Worm (Caenorhabditis elegans) whole organism, L3 larva: Measurements from ENCODE around the gene his-1.

Experiments
- R02D3.7 ChIP-seq: fragments of 150-350 bp; optimal IDR thresholded peaks from 2 replicates; lab custom pipeline; 2014; ENCODE audit warnings: missing biosample characterization, missing genetic modification characterization
- ZK546.5 ChIP-seq: sonication (generic microtip); optimal IDR thresholded peaks from 2 replicates; lab custom pipeline; 2017; ENCODE audit warnings: missing biosample characterization, missing genetic modification characterization
- ama-1 ChIP-seq: fragments of 150-350 bp; optimal IDR thresholded peaks from 2 replicates; lab custom pipeline; 2018
- ceh-16 ChIP-seq: sonication (generic microtip); optimal IDR thresholded peaks from 2 replicates; lab custom pipeline; 2017; ENCODE audit warnings: missing biosample characterization, missing genetic modification characterization
- ceh-28 ChIP-seq: fragments of 150-350 bp; optimal IDR thresholded peaks from 2 replicates; lab custom pipeline; 2014; ENCODE audit warnings: missing biosample characterization, missing genetic modification reagents, missing genetic modification characterization
- ceh-82 ChIP-seq: fragments of 150-350 bp; optimal IDR thresholded peaks from 2 replicates; lab custom pipeline; 2014; ENCODE audit warnings: missing biosample characterization, missing genetic modification characterization
- ceh-9 ChIP-seq: sonication (generic microtip); optimal IDR thresholded peaks from 2 replicates; lab custom pipeline; 2018; ENCODE audit warnings: missing biosample characterization, missing genetic modification characterization
- daf-12 ChIP-seq: fragments of 150-350 bp; optimal IDR thresholded peaks from 2 replicates; lab custom pipeline; 2014; ENCODE audit warnings: missing biosample characterization, missing genetic modification reagents, missing genetic modification characterization
- egl-27 ChIP-seq: sonication (generic microtip); optimal IDR thresholded peaks from 4 replicates; lab custom pipeline; 2017; ENCODE audit warnings: missing biosample characterization, missing genetic modification reagents, missing genetic modification characterization
- elt-1 ChIP-seq: fragments of 150-350 bp; optimal IDR thresholded peaks from 2 replicates; lab custom pipeline; 2014; ENCODE audit warnings: missing biosample characterization, missing genetic modification characterization
- elt-2 ChIP-seq: sonication (generic microtip); optimal IDR thresholded peaks from 2 replicates; lab custom pipeline; 2016; ENCODE audit warnings: missing genetic modification reagents, mild to moderate bottlenecking, missing genetic modification characterization, missing compliant biosample characterization
- elt-3 ChIP-seq, 3 experiments: fragments of 150-350 bp in 1 of 3; sonication (generic microtip) in 2 of 3; optimal IDR thresholded peaks; 2 replicates in 2 of 3; 4 replicates in 1 of 3; lab custom pipeline; 2014 to 2017; ENCODE audit warnings: missing biosample characterization in 3 of 3, missing genetic modification characterization in 3 of 3
- fkh-10 ChIP-seq: sonication (generic microtip); optimal IDR thresholded peaks from 2 replicates; lab custom pipeline; 2017; ENCODE audit warnings: missing biosample characterization, missing genetic modification reagents, missing genetic modification characterization
- fkh-2 ChIP-seq: fragments of 150-350 bp; optimal IDR thresholded peaks from 2 replicates; lab custom pipeline; 2014; ENCODE audit warnings: missing biosample characterization, missing genetic modification reagents, missing genetic modification characterization
- fos-1 ChIP-seq: fragments of 150-350 bp; optimal IDR thresholded peaks from 2 replicates; lab custom pipeline; 2014; ENCODE audit warnings: missing biosample characterization, missing genetic modification characterization
- hmg-11 ChIP-seq: sonication (generic microtip); optimal IDR thresholded peaks from 2 replicates; lab custom pipeline; 2016; ENCODE audit warnings: missing genetic modification characterization, missing compliant biosample characterization
- jun-1 ChIP-seq: fragments of 150-350 bp; optimal IDR thresholded peaks from 2 replicates; lab custom pipeline; 2014; ENCODE audit warnings: missing biosample characterization, missing genetic modification reagents, missing genetic modification characterization
- lin-15B ChIP-seq: fragments of 150-350 bp; optimal IDR thresholded peaks from 2 replicates; lab custom pipeline; 2014; ENCODE audit warnings: missing biosample characterization, missing genetic modification characterization
- lin-39 ChIP-seq: fragments of 150-350 bp; optimal IDR thresholded peaks from 2 replicates; lab custom pipeline; 2018; ENCODE audit warnings: missing biosample characterization, missing genetic modification reagents, missing genetic modification characterization
- lsy-12 ChIP-seq: sonication (generic microtip); optimal IDR thresholded peaks from 2 replicates; lab custom pipeline; 2016; ENCODE audit warnings: mild to moderate bottlenecking, missing genetic modification characterization, missing compliant biosample characterization
- nfya-1 ChIP-seq: sonication (generic microtip); optimal IDR thresholded peaks from 2 replicates; lab custom pipeline; 2017; ENCODE audit warnings: missing genetic modification characterization, mild to moderate bottlenecking, missing compliant biosample characterization, antibody characterized with exemption, moderate library complexity; ENCODE audit not compliant: insufficient read depth
- nhr-12 ChIP-seq: fragments of 150-350 bp; optimal IDR thresholded peaks from 2 replicates; lab custom pipeline; 2014; ENCODE audit warnings: missing biosample characterization, missing genetic modification characterization
- nhr-23 ChIP-seq: fragments of 150-350 bp; optimal IDR thresholded peaks from 2 replicates; lab custom pipeline; 2014; ENCODE audit warnings: missing biosample characterization, missing genetic modification reagents, missing genetic modification characterization
- nhr-237 ChIP-seq: fragments of 150-350 bp; optimal IDR thresholded peaks from 2 replicates; lab custom pipeline; 2014; ENCODE audit warnings: missing biosample characterization, missing genetic modification characterization
- nhr-25 ChIP-seq: sonication (generic microtip); optimal IDR thresholded peaks from 2 replicates; lab custom pipeline; 2017; ENCODE audit warnings: missing biosample characterization, missing genetic modification characterization
- nhr-43 ChIP-seq: sonication (generic microtip); optimal IDR thresholded peaks from 2 replicates; lab custom pipeline; 2016; ENCODE audit warnings: mild to moderate bottlenecking, missing genetic modification characterization, missing compliant biosample characterization; ENCODE audit not compliant: poor library complexity, severe bottlenecking
- nhr-76 ChIP-seq: fragments of 150-350 bp; sonication (generic microtip); optimal IDR thresholded peaks from 5 replicates; lab custom pipeline; 2014; ENCODE audit warnings: missing biosample characterization, missing genetic modification characterization
- pha-4 ChIP-seq: fragments of 150-350 bp; optimal IDR thresholded peaks from 2 replicates; lab custom pipeline; 2014; ENCODE audit warnings: missing biosample characterization, missing genetic modification reagents, missing genetic modification characterization
- pqm-1 ChIP-seq: fragments of 150-350 bp; optimal IDR thresholded peaks from 2 replicates; lab custom pipeline; 2017; ENCODE audit warnings: missing biosample characterization, missing genetic modification characterization, inconsistent platforms
- sea-2 ChIP-seq: fragments of 150-350 bp; sonication (generic microtip); optimal IDR thresholded peaks from 4 replicates; lab custom pipeline; 2014; ENCODE audit warnings: missing biosample characterization, missing genetic modification reagents, missing genetic modification characterization
- skn-1 ChIP-seq: fragments of 150-350 bp; optimal IDR thresholded peaks from 2 replicates; lab custom pipeline; 2014; ENCODE audit warnings: missing biosample characterization, missing genetic modification characterization
- snpc-4 ChIP-seq: fragments of 150-350 bp; optimal IDR thresholded peaks from 2 replicates; lab custom pipeline; 2014; ENCODE audit warnings: missing biosample characterization, missing genetic modification characterization
- tbx-2 ChIP-seq: sonication (generic microtip); optimal IDR thresholded peaks from 2 replicates; lab custom pipeline; 2016; ENCODE audit warnings: mild to moderate bottlenecking, missing genetic modification characterization, missing compliant biosample characterization
- unc-39 ChIP-seq: sonication (generic microtip); optimal IDR thresholded peaks from 4 replicates; lab custom pipeline; 2017; ENCODE audit warnings: missing biosample characterization, missing genetic modification characterization
- unc-62 ChIP-seq: fragments of 150-350 bp; sonication (generic microtip); optimal IDR thresholded peaks from 4 replicates; lab custom pipeline; 2014; ENCODE audit warnings: missing biosample characterization, missing genetic modification reagents, missing genetic modification characterization
- zag-1 ChIP-seq: fragments of 150-350 bp; optimal IDR thresholded peaks from 2 replicates; lab custom pipeline; 2014; ENCODE audit warnings: missing biosample characterization, missing genetic modification characterization
- ztf-11 ChIP-seq: fragments of 150-350 bp; optimal IDR thresholded peaks from 2 replicates; lab custom pipeline; 2014; ENCODE audit warnings: missing biosample characterization, missing genetic modification characterization
- ztf-4 ChIP-seq: fragments of 150-350 bp; optimal IDR thresholded peaks from 2 replicates; lab custom pipeline; 2014; ENCODE audit warnings: missing biosample characterization, missing genetic modification characterization

his-1 gene

ce11 chrV:16071167-16071566 is 28.8 kb downstream of the his-1 start, which contains the start of gene nhr-176:
Gene nhr-176, plus strand, starts transcription at chrV:16071325.
- TF ChIP-seq elt-1 (no peak), nhr-25 (tag; lab: Kevin White, UChicago) (no peak), tbx-2 (tag; lab: Kevin White, UChicago) (no peak), pqm-1 (peak; percentile 38), elt-2 (peak; percentile 55), nhr-12 (tag; lab: Kevin White, UChicago) (no peak), unc-39 (no peak), ceh-9 (tag; lab: Kevin White, UChicago) (no peak)

ce11 chrV:16073856-16074255 is 31.5 kb downstream of the his-1 start, which contains the start of gene srj-10:
Gene srj-10, minus strand, starts transcription at chrV:16073956.
- TF ChIP-seq skn-1 (tag; lab: Kevin White, UChicago) = no peak
- no peak for TF ChIP-seq jun-1 (tag; lab: Kevin White, UChicago)
- TF ChIP-seq ztf-11 (tag; lab: Kevin White, UChicago) = no peak
- TF ChIP-seq unc-62 (GFP tag; lab: Kevin White, UChicago) = no peak
- TF ChIP-seq ztf-4 (tag; lab: Kevin White, UChicago) = no peak
- no peak for TF ChIP-seq elt-3 (tag; optimal IDR thresholded peaks at IDR 0.05; lab: Kevin White, UChicago)
- TF ChIP-seq ama-1 (lab: Kevin White, UChicago) = no peak
- no peak for TF ChIP-seq ceh-82
- no peak for TF ChIP-seq tbx-2 (tag; lab: Kevin White, UChicago)
- TF ChIP-seq fos-1 (tag; lab: Kevin White, UChicago) = no peak
- no peak for TF ChIP-seq hmg-11 (tag; lab: Kevin White, UChicago)
- TF ChIP-seq snpc-4 (tag; lab: Kevin White, UChicago) = no peak
- TF ChIP-seq ceh-28 (tag; lab: Kevin White, UChicago) = no peak
- TF ChIP-seq nhr-76 (tag; lab: Kevin White, UChicago) = no peak
- no peak for TF ChIP-seq pha-4 (tag; lab: Kevin White, UChicago)
- TF ChIP-seq ZK546.5 = no peak
- no peak for TF ChIP-seq nhr-12 (tag; lab: Kevin White, UChicago)
- TF ChIP-seq R02D3.7 = no peak

- TF ChIP-seq nhr-43 (tag; lab: Kevin White, UChicago) = no peak
- TF ChIP-seq zag-1 (tag; lab: Kevin White, UChicago) = no peak
- TF ChIP-seq nhr-237 (tag; lab: Kevin White, UChicago) = no peak
- no peak for TF ChIP-seq ztf-4 (tag; lab: Kevin White, UChicago)
- no peak for TF ChIP-seq pha-4 (tag; lab: Kevin White, UChicago)
- TF ChIP-seq lin-39 = no peak
- TF ChIP-seq elt-2 = peak; percentile 79
- no peak for TF ChIP-seq hmg-11 (tag; lab: Kevin White, UChicago)
- TF ChIP-seq nhr-25 (tag; lab: Kevin White, UChicago) = no peak
- TF ChIP-seq nfya-1 = no peak
- TF ChIP-seq pqm-1 = peak; percentile 47
- TF ChIP-seq fkh-2 (tag; lab: Kevin White, UChicago) = no peak
- TF ChIP-seq unc-39 = no peak
- TF ChIP-seq lin-15B (tag; lab: Kevin White, UChicago) = no peak
Measured at ce11 chrV:16075250-16075709, 33.0 kb downstream of the his-1 start, which contains the start of the genes F14H3.12 and srj-29. Gene F14H3.12, minus strand, starts transcription at chrV:16075323. Gene srj-29, plus strand, starts transcription at chrV:16075659.

- peak; percentile 74 for TF ChIP-seq pqm-1
- peak; percentile 84 for TF ChIP-seq elt-2
- no peak for TF ChIP-seq daf-12
Measured at ce11 chrV:16080039-16080438, 37.7 kb downstream of the his-1 start.

- peak; percentile 18 for TF ChIP-seq elt-2
- no peak for TF ChIP-seq sea-2
- peak; percentile 68 for TF ChIP-seq pqm-1
- peak; percentile 44 for TF ChIP-seq pha-4 (tag; lab: Kevin White, UChicago)
- TF ChIP-seq nhr-23 (tag; lab: Kevin White, UChicago) = no peak
- no peak for TF ChIP-seq zag-1 (tag; lab: Kevin White, UChicago)
- no peak for TF ChIP-seq ztf-11 (tag; lab: Kevin White, UChicago)
- no peak for TF ChIP-seq ceh-16 (tag; lab: Kevin White, UChicago)
- no peak for TF ChIP-seq fkh-10 (GFP tag; lab: Kevin White, UChicago)
- TF ChIP-seq ama-1 (lab: Kevin White, UChicago) = no peak
- no peak for TF ChIP-seq jun-1 (tag; lab: Kevin White, UChicago)
- no peak for TF ChIP-seq egl-27
- no peak for TF ChIP-seq lsy-12 (tag; lab: Kevin White, UChicago)
Measured at ce11 chrV:16080678-16081077, 38.4 kb downstream of the his-1 start.
